Worm (Caenorhabditis elegans) whole organism, L1 larva: ENCODE data around the gene Y71H2AM.29.

Experiments used
- C16A3.4 ChIP-seq: fragments of 150-350 bp; optimal IDR thresholded peaks from 2 replicates; lab custom pipeline; 2014; ENCODE audit warnings: missing biosample characterization, missing genetic modification characterization
- F16B12.6 ChIP-seq: fragments of 150-350 bp; optimal IDR thresholded peaks from 2 replicates; lab custom pipeline; 2014; ENCODE audit warnings: missing biosample characterization, missing genetic modification characterization
- Y116A8C.19 ChIP-seq: sonication (generic microtip); optimal IDR thresholded peaks from 2 replicates; lab custom pipeline; 2016; ENCODE audit warnings: missing compliant biosample characterization, missing genetic modification characterization, borderline replicate concordance
- aha-1 ChIP-seq: fragments of 150-350 bp; optimal IDR thresholded peaks from 2 replicates; lab custom pipeline; 2014; ENCODE audit warnings: missing biosample characterization, missing genetic modification characterization
- alr-1 ChIP-seq: fragments of 200-800 bp; sonication (Bioruptor generic); optimal IDR thresholded peaks from 2 replicates; lab custom pipeline; 2018; ENCODE audit warnings: borderline replicate concordance, mild to moderate bottlenecking, missing genetic modification characterization, missing compliant biosample characterization
- aly-2 ChIP-seq: fragments of 150-350 bp; optimal IDR thresholded peaks from 2 replicates; lab custom pipeline; 2014; ENCODE audit warnings: missing biosample characterization, missing genetic modification characterization
- ama-1 ChIP-seq: fragments of 150-350 bp; optimal IDR thresholded peaks from 2 replicates; lab custom pipeline; 2014
- ceh-63 ChIP-seq: fragments of 200-800 bp; sonication (Bioruptor generic); optimal IDR thresholded peaks from 2 replicates; lab custom pipeline; 2018; ENCODE audit warnings: mild to moderate bottlenecking, missing genetic modification characterization, missing compliant biosample characterization
- ceh-8 ChIP-seq: fragments of 200-800 bp; sonication (Bioruptor generic); optimal IDR thresholded peaks from 2 replicates; lab custom pipeline; 2018; ENCODE audit warnings: mild to moderate bottlenecking, missing genetic modification characterization, moderate library complexity, missing compliant biosample characterization
- ceh-82 ChIP-seq, 3 experiments: fragments of 150-350 bp in 1 of 3; sonication (generic microtip) in 2 of 3; optimal IDR thresholded peaks; 2 replicates each; lab custom pipeline; 2014 to 2017; ENCODE audit warnings: missing biosample characterization in 3 of 3, missing genetic modification characterization in 3 of 3
- ceh-88 ChIP-seq: fragments of 200-800 bp; sonication (Bioruptor generic); IDR thresholded peaks from 2 replicates; pipeline ENCODE4 v1.3.6; 2022; ENCODE audit warnings: missing genetic modification characterization, missing compliant biosample characterization
- ceh-90 ChIP-seq: sonication (generic microtip); optimal IDR thresholded peaks from 2 replicates; lab custom pipeline; 2016; ENCODE audit warnings: missing genetic modification characterization, missing compliant biosample characterization
- ces-1 ChIP-seq: fragments of 150-350 bp; optimal IDR thresholded peaks from 2 replicates; lab custom pipeline; 2014; ENCODE audit warnings: missing biosample characterization, missing genetic modification reagents, missing genetic modification characterization
- efl-1 ChIP-seq, 4 experiments: fragments of 150-350 bp; optimal IDR thresholded peaks in 3 of 4; peaks in 1 of 4; 1 replicate in 1 of 4; 2 replicates in 3 of 4; lab custom pipeline; 2014; ENCODE audit warnings: missing biosample characterization in 2 of 4, missing genetic modification characterization in 2 of 4, missing genetic modification reagents in 2 of 4
- efl-3 ChIP-seq: fragments of 200-800 bp; sonication (Bioruptor generic); optimal IDR thresholded peaks from 2 replicates; lab custom pipeline; 2018; ENCODE audit warnings: mild to moderate bottlenecking, missing genetic modification characterization, missing compliant biosample characterization
- egl-13 ChIP-seq: sonication (generic microtip); optimal IDR thresholded peaks from 2 replicates; lab custom pipeline; 2016; ENCODE audit warnings: missing genotype, missing genetic modification reagents, missing genetic modification characterization, missing compliant biosample characterization
- elt-2 ChIP-seq: sonication (generic microtip); optimal IDR thresholded peaks from 2 replicates; lab custom pipeline; 2016; ENCODE audit warnings: missing genetic modification characterization, mild to moderate bottlenecking, inconsistent platforms, missing compliant biosample characterization, missing genetic modification reagents
- fkh-8 ChIP-seq: sonication (generic microtip); optimal IDR thresholded peaks from 2 replicates; lab custom pipeline; 2016; ENCODE audit warnings: mild to moderate bottlenecking, missing genetic modification characterization, missing compliant biosample characterization
- fos-1 ChIP-seq: fragments of 150-350 bp; optimal IDR thresholded peaks from 2 replicates; lab custom pipeline; 2014; ENCODE audit warnings: missing biosample characterization, missing genetic modification characterization
- grh-1 ChIP-seq: fragments of 200-800 bp; sonication (Bioruptor generic); IDR thresholded peaks from 2 replicates; pipeline ENCODE4 v1.3.6; 2022; ENCODE audit warnings: missing genetic modification reagents, missing genetic modification characterization, missing compliant biosample characterization
- irx-1 ChIP-seq: sonication (generic microtip); optimal IDR thresholded peaks from 2 replicates; lab custom pipeline; 2016; ENCODE audit warnings: missing genetic modification characterization, missing compliant biosample characterization
- isw-1 ChIP-seq: fragments of 200-800 bp; sonication (Bioruptor generic); IDR thresholded peaks from 2 replicates; pipeline ENCODE4 v1.3.6; 2022; ENCODE audit warnings: missing genetic modification characterization, missing compliant biosample characterization
- jun-1 ChIP-seq: fragments of 150-350 bp; optimal IDR thresholded peaks from 2 replicates; lab custom pipeline; 2014; ENCODE audit warnings: missing biosample characterization, missing genetic modification reagents, missing genetic modification characterization
- lin-13 ChIP-seq: fragments of 150-350 bp; optimal IDR thresholded peaks from 2 replicates; lab custom pipeline; 2014; ENCODE audit warnings: missing biosample characterization, missing genetic modification reagents, missing genetic modification characterization
- lin-14 ChIP-seq: fragments of 200-800 bp; sonication (Bioruptor generic); optimal IDR thresholded peaks from 2 replicates; lab custom pipeline; 2018; ENCODE audit warnings: mild to moderate bottlenecking, missing genetic modification characterization, moderate library complexity, missing compliant biosample characterization
- lin-35 ChIP-seq, 2 experiments: fragments of 150-350 bp; optimal IDR thresholded peaks; 2 replicates each; lab custom pipeline; 2014; ENCODE audit warnings: missing biosample characterization in 2 of 2, missing genetic modification characterization in 2 of 2, missing genetic modification reagents in 2 of 2
- lsy-2 ChIP-seq, 2 experiments: fragments of 150-350 bp; optimal IDR thresholded peaks; 2 replicates each; lab custom pipeline; 2014; ENCODE audit warnings: missing biosample characterization in 2 of 2, missing genetic modification characterization in 2 of 2
- mab-9 ChIP-seq: fragments of 200-800 bp; sonication (Bioruptor generic); IDR thresholded peaks from 2 replicates; pipeline ENCODE4 v1.3.6; 2022; ENCODE audit warnings: missing genetic modification reagents, missing genetic modification characterization, missing compliant biosample characterization
- mdl-1 ChIP-seq, 2 experiments: fragments of 150-350 bp; optimal IDR thresholded peaks; 2 replicates each; lab custom pipeline; 2014 to 2017; ENCODE audit warnings: missing biosample characterization in 2 of 2, missing genetic modification characterization in 2 of 2, inconsistent platforms in 1 of 2
- nhr-11 ChIP-seq: fragments of 150-350 bp; optimal IDR thresholded peaks from 2 replicates; lab custom pipeline; 2014; ENCODE audit warnings: missing biosample characterization, missing genetic modification characterization
- nhr-12 ChIP-seq: sonication (generic microtip); optimal IDR thresholded peaks from 2 replicates; lab custom pipeline; 2017; ENCODE audit warnings: missing biosample characterization, missing genetic modification characterization
- nhr-19 ChIP-seq: fragments of 200-800 bp; sonication (Bioruptor generic); conservative IDR thresholded peaks from 2 replicates; pipeline ENCODE4 v1.3.6; 2022; ENCODE audit warnings: missing genetic modification characterization, missing compliant biosample characterization
- nhr-237 ChIP-seq: fragments of 150-350 bp; optimal IDR thresholded peaks from 2 replicates; lab custom pipeline; 2014; ENCODE audit warnings: missing biosample characterization, missing genetic modification characterization
- nhr-28 ChIP-seq: fragments of 150-350 bp; optimal IDR thresholded peaks from 2 replicates; lab custom pipeline; 2014; ENCODE audit warnings: missing biosample characterization, missing genetic modification characterization
- nhr-47 ChIP-seq: sonication (generic microtip); optimal IDR thresholded peaks from 2 replicates; lab custom pipeline; 2016; ENCODE audit warnings: mild to moderate bottlenecking, missing genetic modification characterization, moderate library complexity, missing compliant biosample characterization
- nhr-84 ChIP-seq: sonication (generic microtip); optimal IDR thresholded peaks from 2 replicates; lab custom pipeline; 2017; ENCODE audit warnings: missing biosample characterization, missing genetic modification characterization
- pag-3 ChIP-seq: sonication (generic microtip); optimal IDR thresholded peaks from 2 replicates; lab custom pipeline; 2017; ENCODE audit warnings: missing genetic modification characterization, mild to moderate bottlenecking, missing compliant biosample characterization, antibody characterized with exemption, borderline replicate concordance; ENCODE audit not compliant: insufficient read depth
- pax-3 ChIP-seq: fragments of 200-800 bp; sonication (Bioruptor generic); optimal IDR thresholded peaks from 2 replicates; lab custom pipeline; 2018; ENCODE audit warnings: mild to moderate bottlenecking, missing genetic modification characterization, moderate library complexity, missing compliant biosample characterization
- rnt-1 ChIP-seq: sonication (generic microtip); optimal IDR thresholded peaks from 2 replicates; lab custom pipeline; 2016; ENCODE audit warnings: mild to moderate bottlenecking, missing genetic modification characterization, moderate library complexity, missing compliant biosample characterization
- skn-1 ChIP-seq: fragments of 150-350 bp; optimal IDR thresholded peaks from 2 replicates; lab custom pipeline; 2014; ENCODE audit warnings: missing biosample characterization, missing genetic modification characterization
- snu-23 ChIP-seq: sonication (generic microtip); optimal IDR thresholded peaks from 2 replicates; lab custom pipeline; 2016; ENCODE audit warnings: missing genetic modification characterization, missing compliant biosample characterization
- sup-37 ChIP-seq: fragments of 200-800 bp; sonication (Bioruptor generic); optimal IDR thresholded peaks from 2 replicates; lab custom pipeline; 2018; ENCODE audit warnings: mild to moderate bottlenecking, missing genetic modification characterization, missing compliant biosample characterization
- tbx-2 ChIP-seq: sonication (generic microtip); optimal IDR thresholded peaks from 2 replicates; lab custom pipeline; 2016; ENCODE audit warnings: missing genetic modification characterization, missing compliant biosample characterization
- tlp-1 ChIP-seq: fragments of 150-350 bp; optimal IDR thresholded peaks from 2 replicates; lab custom pipeline; 2014; ENCODE audit warnings: missing biosample characterization, missing genetic modification characterization
- unc-130 ChIP-seq: fragments of 150-350 bp; optimal IDR thresholded peaks from 2 replicates; lab custom pipeline; 2017; ENCODE audit warnings: missing biosample characterization, missing genetic modification characterization, inconsistent platforms
- unc-30 ChIP-seq: sonication (generic microtip); optimal IDR thresholded peaks from 2 replicates; lab custom pipeline; 2017; ENCODE audit warnings: missing biosample characterization, missing genetic modification characterization
- unc-62 ChIP-seq: fragments of 150-350 bp; optimal IDR thresholded peaks from 2 replicates; lab custom pipeline; 2014; ENCODE audit warnings: missing biosample characterization, missing genetic modification reagents, missing genetic modification characterization
- vab-15 ChIP-seq: sonication (generic microtip); optimal IDR thresholded peaks from 2 replicates; lab custom pipeline; 2017; ENCODE audit warnings: missing genotype, mild to moderate bottlenecking, missing genetic modification characterization, missing compliant biosample characterization
- xbp-1 ChIP-seq: sonication (generic microtip); optimal IDR thresholded peaks from 2 replicates; lab custom pipeline; 2016; ENCODE audit warnings: missing genetic modification characterization, missing compliant biosample characterization
- zag-1 ChIP-seq: fragments of 150-350 bp; optimal IDR thresholded peaks from 2 replicates; lab custom pipeline; 2014; ENCODE audit warnings: missing biosample characterization, missing genetic modification characterization
- ztf-11 ChIP-seq, 2 experiments: sonication (generic microtip); optimal IDR thresholded peaks; 2 replicates each; lab custom pipeline; 2016 to 2017; ENCODE audit warnings: missing genetic modification characterization in 2 of 2, missing biosample characterization in 1 of 2, missing compliant biosample characterization in 1 of 2
- ztf-4 ChIP-seq: fragments of 150-350 bp; optimal IDR thresholded peaks from 2 replicates; lab custom pipeline; 2014; ENCODE audit warnings: missing biosample characterization, missing genetic modification characterization

Y71H2AM.29 gene

DNA sequence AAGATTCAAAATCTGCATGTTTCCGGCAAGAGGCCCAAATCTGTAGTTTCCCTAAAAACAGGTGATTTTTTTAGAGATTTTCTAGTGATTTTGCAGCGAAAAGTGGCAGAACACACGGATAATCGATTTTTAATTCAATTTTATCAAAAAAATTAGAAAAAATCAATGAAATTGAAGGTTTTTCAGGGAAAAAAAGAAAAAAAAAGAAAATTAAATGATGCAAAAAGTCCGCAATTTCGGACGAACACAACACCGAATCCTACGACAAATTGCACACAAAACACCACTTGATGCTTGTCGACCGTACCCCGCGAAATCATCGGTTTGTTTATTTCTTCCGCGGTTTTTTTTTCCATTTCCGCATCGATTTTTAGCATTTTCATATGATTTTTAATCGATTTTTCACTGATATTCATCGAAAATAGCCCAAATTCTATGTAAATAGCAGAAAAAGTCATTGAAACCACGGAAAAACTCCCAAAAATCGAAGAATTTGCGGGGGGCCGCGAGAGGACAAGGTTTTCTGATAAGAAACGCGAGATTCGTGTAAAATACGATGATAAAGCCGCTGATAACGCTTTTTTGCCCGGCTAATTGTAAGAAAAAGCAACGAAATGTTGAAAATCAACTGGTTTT, 17.5 kb upstream of the Y71H2AM.29 start, which contains the start of gene tufm-1:
Gene tufm-1 (minus strand): TSS at position 51 of the 636 bp plus-strand sequence.
- no peak for TF ChIP-seq ceh-90 (tag; lab: Kevin White, UChicago)
- TF ChIP-seq efl-1 (optimal IDR thresholded peaks at IDR 0.05; lab: Kevin White, UChicago) = peak; percentile 73 to 75
- peak; percentile 78 to 97 for TF ChIP-seq efl-1 (GFP tag; optimal IDR thresholded peaks at IDR 0.05 in 1 of 2; lab: Kevin White, UChicago)
- TF ChIP-seq grh-1 (GFP tag; lab: Robert Waterston, UW) = no peak
- TF ChIP-seq ceh-8 (GFP tag; lab: Kevin White, UChicago) = no peak
- TF ChIP-seq fkh-8 (tag; lab: Kevin White, UChicago) = peak; percentile 50
- TF ChIP-seq nhr-11 = no peak
- no peak for TF ChIP-seq pax-3 (tag; lab: Kevin White, UChicago)
- TF ChIP-seq pag-3 (tag; lab: Kevin White, UChicago) = no peak
- TF ChIP-seq ceh-82 (tag; optimal IDR thresholded peaks at IDR 0.05; lab: Kevin White, UChicago) = peak; percentile 22 to 74 (median 37)
- peak; percentile 36 for TF ChIP-seq lin-13 (GFP tag; lab: Kevin White, UChicago)
- peak; percentile 21 for TF ChIP-seq elt-2
- TF ChIP-seq nhr-19 (GFP tag; lab: Robert Waterston, UW) = peak; percentile 11; the same call in 1 of the 2 replicates
- no peak for TF ChIP-seq nhr-28 (tag; lab: Kevin White, UChicago)
- TF ChIP-seq lin-35 (GFP tag; optimal IDR thresholded peaks at IDR 0.05; lab: Kevin White, UChicago) = peak; percentile 74 to 78
- TF ChIP-seq vab-15 (tag; lab: Kevin White, UChicago) = no peak
- peak; percentile 95 for TF ChIP-seq F16B12.6 (tag; lab: Kevin White, UChicago)
- no peak for TF ChIP-seq alr-1 (tag; lab: Kevin White, UChicago)
- TF ChIP-seq ama-1 = no peak
- TF ChIP-seq aly-2 (tag; lab: Kevin White, UChicago) = no peak
- no peak for TF ChIP-seq egl-13 (tag; lab: Kevin White, UChicago)
- TF ChIP-seq nhr-47 = peak; percentile 64
- TF ChIP-seq nhr-237 (tag; lab: Kevin White, UChicago) = no peak
- TF ChIP-seq ztf-4 (tag; lab: Kevin White, UChicago) = no peak
- no peak for TF ChIP-seq zag-1 (tag; lab: Kevin White, UChicago)
- TF ChIP-seq jun-1 (tag; lab: Kevin White, UChicago) = peak; percentile 47
- no peak for TF ChIP-seq isw-1 (GFP tag; lab: Robert Waterston, UW)
- TF ChIP-seq mdl-1 (tag; optimal IDR thresholded peaks at IDR 0.05; lab: Kevin White, UChicago) = peak in 1 of 2 experiments; percentile 26
- no peak for TF ChIP-seq aha-1 (tag; lab: Kevin White, UChicago)
- peak; percentile 59 for TF ChIP-seq skn-1
- TF ChIP-seq ztf-11 (tag; optimal IDR thresholded peaks at IDR 0.05; lab: Kevin White, UChicago) = no peak
- no peak for TF ChIP-seq fos-1 (tag; lab: Kevin White, UChicago)
- TF ChIP-seq unc-62 (GFP tag; lab: Kevin White, UChicago) = no peak
- TF ChIP-seq sup-37 (GFP tag; lab: Kevin White, UChicago) = no peak
- no peak for TF ChIP-seq ces-1 (GFP tag; lab: Kevin White, UChicago)
- TF ChIP-seq Y116A8C.19 (tag; lab: Kevin White, UChicago) = no peak
- TF ChIP-seq irx-1 (tag; lab: Kevin White, UChicago) = no peak
- TF ChIP-seq unc-130 = peak; percentile 18
- TF ChIP-seq ceh-88 (GFP tag; lab: Robert Waterston, UW) = no peak
- TF ChIP-seq xbp-1 (tag; lab: Kevin White, UChicago) = peak; percentile 34
- peak; percentile 57 for TF ChIP-seq tbx-2 (tag; lab: Kevin White, UChicago)
- TF ChIP-seq nhr-84 (tag; lab: Kevin White, UChicago) = no peak
- no peak for TF ChIP-seq efl-3 (GFP tag; lab: Kevin White, UChicago)
- TF ChIP-seq tlp-1 (tag; lab: Kevin White, UChicago) = no peak
- TF ChIP-seq rnt-1 (tag; lab: Kevin White, UChicago) = no peak
- no peak for TF ChIP-seq mab-9
- TF ChIP-seq nhr-12 (tag; lab: Kevin White, UChicago) = no peak
- TF ChIP-seq lsy-2 (tag; optimal IDR thresholded peaks at IDR 0.05; lab: Kevin White, UChicago) = peak; percentile 93 to 98
- peak; percentile 75 for TF ChIP-seq snu-23 (GFP tag; lab: Kevin White, UChicago)
- no peak for TF ChIP-seq unc-30
- TF ChIP-seq lin-14 = no peak
- TF ChIP-seq C16A3.4 = peak; percentile 47
- no peak for TF ChIP-seq ceh-63 (GFP tag; lab: Kevin White, UChicago)
